Worm (Caenorhabditis elegans): ENCODE results near the gene Y67H2A.7.

The Y67H2A.7 gene

DNA sequence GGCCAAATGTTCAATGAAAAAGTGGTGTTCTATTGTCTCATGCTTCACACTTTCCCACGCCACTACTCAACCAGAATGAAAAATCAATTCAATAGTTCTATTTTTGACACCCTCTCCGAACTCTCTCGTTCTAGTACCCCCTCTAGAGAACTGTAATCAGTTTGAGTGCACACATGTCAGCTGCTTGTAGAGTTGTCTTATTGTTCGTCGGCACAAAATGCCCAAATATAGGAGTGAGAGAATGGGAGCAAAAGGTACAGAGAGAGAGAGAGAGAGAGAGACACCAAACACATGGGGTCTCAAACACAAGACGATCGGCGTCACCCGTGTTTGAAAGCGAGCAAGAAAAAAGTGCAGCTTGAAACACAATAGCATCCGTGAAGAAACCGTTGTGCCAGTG, 30.7 kb downstream of the Y67H2A.7 start (continued):
- TF ChIP-seq ets-4 (GFP tag; optimal IDR thresholded peaks at IDR 0.05) (no peak), zfh-2 (GFP tag; conservative IDR thresholded peaks at IDR 0.05) (no peak), T07F8.4 (tag; optimal IDR thresholded peaks at IDR 0.05) (no peak), C17E4.6 (GFP tag; IDR thresholded peaks at IDR 0.05) (no peak)

DNA sequence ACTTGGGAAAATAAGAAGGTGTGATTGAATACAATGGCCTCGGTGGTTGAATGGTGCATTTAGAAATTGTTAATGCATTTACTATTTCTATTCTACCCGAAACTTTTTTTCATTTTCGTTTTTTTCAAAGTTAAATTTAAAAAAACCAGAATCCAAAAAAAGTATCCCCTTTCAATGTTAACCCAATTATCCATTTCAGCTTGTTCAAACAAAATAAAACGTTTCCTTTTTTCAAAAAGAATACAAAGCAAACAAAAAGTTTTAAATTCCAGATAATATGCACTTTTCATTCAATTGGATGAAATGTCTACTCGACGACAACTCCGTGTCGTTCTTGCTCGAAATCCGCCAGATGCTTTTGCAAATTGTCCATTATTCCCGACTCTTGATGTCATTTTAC, 39.0 kb downstream of the Y67H2A.7 start, which contains the start of gene W02A2.5:
W02A2.5 (plus strand) TSS at position 301 of the 400 bp plus-strand sequence.
- TF ChIP-seq C17E4.6 (GFP tag; IDR thresholded peaks at IDR 0.05), result no peak
- TF ChIP-seq F22D6.2 (tag; optimal IDR thresholded peaks at IDR 0.05), result no peak
- TF ChIP-seq efl-1 (GFP tag; optimal IDR thresholded peaks at IDR 0.05), result no peak

- TF ChIP-seq nfyb-1 (GFP tag; IDR thresholded peaks at IDR 0.05) (no peak), nhr-80 (tag; optimal IDR thresholded peaks at IDR 0.05) (peak; percentile 12)
These were observed 42.5 kb downstream of the Y67H2A.7 start for ce11 chrIV:13346078-13346477.

- TF ChIP-seq nhr-80 (tag; optimal IDR thresholded peaks at IDR 0.05), result peak; percentile 59
- TF ChIP-seq ceh-91 (GFP tag; IDR thresholded peaks at IDR 0.05), result no peak
- TF ChIP-seq nfyb-1 (GFP tag; IDR thresholded peaks at IDR 0.05), result peak; percentile 48; the same call in 1 of the 2 replicates
- TF ChIP-seq athp-1 (tag; optimal IDR thresholded peaks at IDR 0.05), result no peak
These were observed 43.7 kb downstream of the Y67H2A.7 start, which contains the start of gene W02A2.9 for ce11 chrIV:13347232-13347715. W02A2.9 (plus strand) TSS chrIV:13347665.

DNA sequence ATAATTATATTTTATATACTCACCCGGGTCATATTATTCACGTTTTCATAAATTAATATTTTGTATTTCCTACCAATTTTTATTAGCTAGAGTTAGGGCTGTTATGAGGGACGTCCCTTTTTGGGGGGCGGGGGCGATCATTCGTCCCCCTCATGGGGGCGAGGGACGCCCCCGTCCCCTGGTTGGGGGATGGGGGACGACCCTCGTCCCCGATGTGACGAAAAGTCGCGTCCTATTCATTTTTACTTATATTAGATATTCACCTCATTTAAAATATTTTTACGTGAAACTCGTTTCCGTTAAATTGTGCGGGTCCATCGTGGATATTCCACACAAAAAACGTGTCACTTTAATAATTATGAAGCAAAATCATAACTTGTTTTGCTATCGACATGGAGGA, 45.0 kb downstream of the Y67H2A.7 start, which contains the start of gene W02A2.12:
W02A2.12 (minus strand) TSS at position 240 of the 400 bp plus-strand sequence.
- TF ChIP-seq attf-6 (GFP tag; IDR thresholded peaks at IDR 0.05), result peak; percentile 72
- no peak for TF ChIP-seq cebp-1 (GFP tag; IDR thresholded peaks at IDR 0.05)
- TF ChIP-seq cebp-1 (tag; optimal IDR thresholded peaks at IDR 0.05), result peak; percentile 25
- TF ChIP-seq atf-7 (tag; optimal IDR thresholded peaks at IDR 0.05), result no peak
- peak; percentile 38; the same call in 1 of the 2 replicates for TF ChIP-seq pbrm-1 (GFP tag; IDR thresholded peaks at IDR 0.05)
- no peak for TF ChIP-seq ztf-18 (tag; optimal IDR thresholded peaks at IDR 0.05)
- TF ChIP-seq madf-6 (GFP tag; IDR thresholded peaks at IDR 0.05), result peak; percentile 42; the same call in 1 of the 2 replicates
- no peak for TF ChIP-seq unc-62 (GFP tag; optimal IDR thresholded peaks at IDR 0.05)
- peak; percentile 34 for TF ChIP-seq chd-7 (tag; optimal IDR thresholded peaks at IDR 0.05)
- TF ChIP-seq F10E7.11 (tag; optimal IDR thresholded peaks at IDR 0.05), result peak; percentile 19
- no peak for TF ChIP-seq hlh-12 (tag; optimal IDR thresholded peaks at IDR 0.05)
- peak; percentile 77; the same call in 1 of the 2 replicates for TF ChIP-seq egrh-3 (GFP tag; IDR thresholded peaks at IDR 0.05)
- 0 out of 2 replicates have a peak, but pooled peaks have one; percentile 46 for TF ChIP-seq Y53G8AR.9 (GFP tag; conservative IDR thresholded peaks at IDR 0.05)
- TF ChIP-seq snpc-4 (GFP tag; optimal IDR thresholded peaks at IDR 0.05), result no peak
- peak in 1 of 4 experiments; percentile 18 for TF ChIP-seq snpc-4 (tag; optimal IDR thresholded peaks at IDR 0.05)
- peak; percentile 80 for TF ChIP-seq zfh-2 (GFP tag; conservative IDR thresholded peaks at IDR 0.05)
- TF ChIP-seq mcd-1 (GFP tag; IDR thresholded peaks at IDR 0.05), result no peak; the same call in 1 of the 2 replicates
- TF ChIP-seq T07F8.4 (tag; optimal IDR thresholded peaks at IDR 0.05), result no peak
- peak; percentile 93; the same call in 1 of the 2 replicates for TF ChIP-seq cebp-2 (GFP tag; IDR thresholded peaks at IDR 0.05)
- TF ChIP-seq madf-3 (GFP tag; IDR thresholded peaks at IDR 0.05), result 0 out of 2 replicates have a peak, but pooled peaks have one; percentile 25
- TF ChIP-seq ekl-4 (GFP tag; IDR thresholded peaks at IDR 0.05), result peak; percentile 47; the same call in 1 of the 2 replicates
- peak; percentile 72 for TF ChIP-seq athp-1 (tag; optimal IDR thresholded peaks at IDR 0.05)
- TF ChIP-seq ztf-3 (GFP tag; optimal IDR thresholded peaks at IDR 0.05), result no peak
- no peak for TF ChIP-seq lsl-1 (GFP tag; optimal IDR thresholded peaks at IDR 0.05)
- 0 out of 2 replicates have a peak, but pooled peaks have one; percentile 63 for TF ChIP-seq aptf-3 (GFP tag; IDR thresholded peaks at IDR 0.05)
